Worm (Caenorhabditis elegans): ENCODE results near the gene lec-6.

- TF ChIP-seq lim-6 (tag; optimal IDR thresholded peaks at IDR 0.05), result no peak
- TF ChIP-seq ceh-45 (GFP tag; IDR thresholded peaks at IDR 0.05), result no peak
- TF ChIP-seq ttx-3 (tag; optimal IDR thresholded peaks at IDR 0.05), result no peak
- no peak for TF ChIP-seq unc-55 (GFP tag; optimal IDR thresholded peaks at IDR 0.05)
- no peak for TF ChIP-seq F13H6.1 (tag; optimal IDR thresholded peaks at IDR 0.05)
- no peak for TF ChIP-seq unc-3 (GFP tag; conservative IDR thresholded peaks at IDR 0.05)
- TF ChIP-seq unc-3 (tag; optimal IDR thresholded peaks at IDR 0.05), result no peak
- TF ChIP-seq pha-4 (tag; optimal IDR thresholded peaks at IDR 0.05), result no peak
- no peak for TF ChIP-seq mec-3 (tag; optimal IDR thresholded peaks at IDR 0.05; ENCODE audit: borderline replicate concordance)
- TF ChIP-seq ceh-2 (tag; optimal IDR thresholded peaks at IDR 0.05), result no peak
- TF ChIP-seq ceh-30 (tag; optimal IDR thresholded peaks at IDR 0.05), result no peak
- no peak for TF ChIP-seq ama-1 (optimal IDR thresholded peaks at IDR 0.05)
Observed at ce11 chrIII:612759-613158, 12.6 kb upstream of the lec-6 start.
